Worm (Caenorhabditis elegans): ENCODE measurements around the gene F29B9.11.

DNA sequence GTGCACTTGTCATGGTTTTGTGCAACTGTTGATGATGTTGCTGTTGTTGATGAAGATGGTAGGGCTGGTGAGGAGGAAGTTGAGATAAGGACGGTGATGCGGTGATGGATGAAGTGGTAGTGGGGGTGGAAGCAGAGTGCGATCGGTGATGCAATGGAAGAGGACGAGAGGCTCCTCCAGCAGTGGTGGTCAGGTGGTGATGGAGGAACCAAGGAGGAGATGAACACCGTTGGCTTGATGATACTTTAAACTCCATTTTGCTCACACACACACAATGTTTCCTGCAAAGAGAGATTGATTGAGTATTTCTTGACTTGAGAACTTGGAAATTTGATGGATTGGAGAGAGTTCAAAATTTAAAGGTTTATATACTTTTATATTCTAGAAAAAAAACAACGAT, 22.2 kb downstream of the F29B9.11 start, which contains the start of gene F19C7.8:
- no peak for TF ChIP-seq snpc-4 (tag; optimal IDR thresholded peaks at IDR 0.05)
- no peak for TF ChIP-seq mep-1 (tag; optimal IDR thresholded peaks at IDR 0.05)
- no peak for TF ChIP-seq nhr-28 (tag; optimal IDR thresholded peaks at IDR 0.05)
- no peak for TF ChIP-seq nhr-237 (tag; optimal IDR thresholded peaks at IDR 0.05)
- TF ChIP-seq nhr-76 (tag; optimal IDR thresholded peaks at IDR 0.05) = no peak
- TF ChIP-seq nhr-2 (tag; optimal IDR thresholded peaks at IDR 0.05) = no peak
- TF ChIP-seq ceh-43 (GFP tag; optimal IDR thresholded peaks at IDR 0.05) = no peak
- TF ChIP-seq lsy-2 (tag; optimal IDR thresholded peaks at IDR 0.05) = no peak
- no peak for TF ChIP-seq unc-62 (GFP tag; optimal IDR thresholded peaks at IDR 0.05)
- TF ChIP-seq pha-4 (tag; optimal IDR thresholded peaks at IDR 0.05) = no peak
- no peak for TF ChIP-seq cnd-1 (tag; optimal IDR thresholded peaks at IDR 0.05)
- TF ChIP-seq drap-1 (GFP tag; optimal IDR thresholded peaks at IDR 0.05) = no peak
- no peak for TF ChIP-seq lin-13 (tag; optimal IDR thresholded peaks at IDR 0.05)
- no peak for TF ChIP-seq elt-1 (tag; optimal IDR thresholded peaks at IDR 0.05; ENCODE audit: borderline replicate concordance, insufficient read depth)
